In genomic region chrIII:8461410-8461809, ce11 we compare ENCODE assay signal across 4 worm cellular contexts.
TF ChIP-seq lines count a peak whose summit lies in the region.

No protein-coding gene starts in this region.

TF ChIP-seq in whole organism, L1 larva, 84 proteins besides CTCF, POLR2A, EP300 and RAD21:
- TF ChIP-seq sox-4 (tag; optimal IDR thresholded peaks at IDR 0.05; lab: Kevin White, UChicago) (no peak), hpl-2 (GFP tag; optimal IDR thresholded peaks at IDR 0.05; lab: Kevin White, UChicago) (no peak), tlp-1 (tag; optimal IDR thresholded peaks at IDR 0.05; lab: Kevin White, UChicago) (no peak), blmp-1 (tag; optimal IDR thresholded peaks at IDR 0.05; lab: Kevin White, UChicago) (peak; percentile 47), lsy-2 (tag; optimal IDR thresholded peaks at IDR 0.05; lab: Kevin White, UChicago) (peak; percentile 49 to 84), tbx-2 (tag; optimal IDR thresholded peaks at IDR 0.05; lab: Kevin White, UChicago) (no peak), nhr-28 (tag; optimal IDR thresholded peaks at IDR 0.05; lab: Kevin White, UChicago) (no peak), swsn-7 (tag; optimal IDR thresholded peaks at IDR 0.05; lab: Kevin White, UChicago) (no peak), elt-2 (tag; optimal IDR thresholded peaks at IDR 0.05; lab: Kevin White, UChicago) (no peak), hlh-4 (tag; optimal IDR thresholded peaks at IDR 0.05; lab: Kevin White, UChicago) (no peak)

TF ChIP-seq in whole organism, L3 larva, 47 proteins besides CTCF, POLR2A, EP300 and RAD21:
- TF ChIP-seq nhr-77 (tag; optimal IDR thresholded peaks at IDR 0.05; lab: Kevin White, UChicago) (no peak), nfya-1 (tag; optimal IDR thresholded peaks at IDR 0.05; lab: Kevin White, UChicago; ENCODE audit: insufficient read depth) (peak; percentile 99), ceh-16 (tag; optimal IDR thresholded peaks at IDR 0.05; lab: Kevin White, UChicago) (no peak)

TF ChIP-seq in whole organism, late embryonic, 69 proteins besides CTCF, POLR2A, EP300 and RAD21:
- TF ChIP-seq unc-55 (GFP tag; optimal IDR thresholded peaks at IDR 0.05; lab: Kevin White, UChicago) (peak; percentile 8), ama-1 (optimal IDR thresholded peaks at IDR 0.05; lab: Kevin White, UChicago) (no peak), ceh-31 (tag; optimal IDR thresholded peaks at IDR 0.05; lab: Kevin White, UChicago) (peak; percentile 40), nfya-1 (tag; optimal IDR thresholded peaks at IDR 0.05; lab: Kevin White, UChicago) (peak; percentile 95), gmeb-2 (tag; optimal IDR thresholded peaks at IDR 0.05; lab: Kevin White, UChicago) (no peak)

TF ChIP-seq in whole organism, mixed stage, embryonic, 35 proteins besides CTCF, POLR2A, EP300 and RAD21:
- TF ChIP-seq lsy-2 (tag; optimal IDR thresholded peaks at IDR 0.05; lab: Kevin White, UChicago) (peak; percentile 92), ztf-11 (tag; optimal IDR thresholded peaks at IDR 0.05; lab: Kevin White, UChicago) (no peak), unc-62 (GFP tag; optimal IDR thresholded peaks at IDR 0.05; lab: Kevin White, UChicago) (peak; percentile 42)
